Fruit fly (Drosophila melanogaster): ENCODE measurements around the gene CG15332.

The CG15332 gene

DNA sequence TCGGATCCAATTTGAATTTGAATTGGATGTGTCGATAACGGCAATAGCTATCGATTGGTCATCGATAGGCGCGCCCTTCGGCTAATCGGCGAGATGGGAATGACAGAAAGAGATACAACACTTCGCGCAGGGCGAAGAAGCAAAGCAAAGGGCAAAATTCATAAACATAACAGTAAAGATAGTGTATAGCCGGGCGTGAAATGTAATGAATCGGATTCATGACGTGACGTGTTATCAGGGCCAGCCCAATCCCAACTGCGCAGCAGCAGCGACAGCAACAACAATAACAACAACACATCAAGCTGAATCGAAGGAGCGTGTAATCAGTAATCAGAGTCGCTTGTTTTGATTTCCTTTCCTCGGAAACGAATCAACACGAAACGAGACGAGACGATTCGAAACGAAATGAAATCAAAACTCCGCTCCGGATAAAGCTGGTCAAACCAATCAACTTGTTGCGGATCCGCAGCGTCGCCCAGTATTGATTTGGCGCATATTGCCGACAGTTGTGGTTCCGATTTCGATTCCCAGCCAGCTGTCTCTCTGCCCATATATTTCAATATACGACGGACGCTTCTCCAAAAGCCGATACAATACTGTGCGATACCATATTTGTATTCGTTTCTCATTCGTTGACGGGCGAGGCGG is 43.7 kb downstream of the CG15332 start, which contains the start of gene snz:
Gene snz, plus strand, starts transcription at position 107 of the 648 bp plus-strand sequence.
- TF ChIP-seq insv (optimal IDR thresholded peaks at IDR 0.05) (no peak), Sin3A (optimal IDR thresholded peaks at IDR 0.05) (no peak), psq (optimal IDR thresholded peaks at IDR 0.05) (no peak), h (optimal IDR thresholded peaks at IDR 0.05) (no peak), Myc (optimal IDR thresholded peaks at IDR 0.05) (no peak), ttk (optimal IDR thresholded peaks at IDR 0.05) (no peak)

DNA sequence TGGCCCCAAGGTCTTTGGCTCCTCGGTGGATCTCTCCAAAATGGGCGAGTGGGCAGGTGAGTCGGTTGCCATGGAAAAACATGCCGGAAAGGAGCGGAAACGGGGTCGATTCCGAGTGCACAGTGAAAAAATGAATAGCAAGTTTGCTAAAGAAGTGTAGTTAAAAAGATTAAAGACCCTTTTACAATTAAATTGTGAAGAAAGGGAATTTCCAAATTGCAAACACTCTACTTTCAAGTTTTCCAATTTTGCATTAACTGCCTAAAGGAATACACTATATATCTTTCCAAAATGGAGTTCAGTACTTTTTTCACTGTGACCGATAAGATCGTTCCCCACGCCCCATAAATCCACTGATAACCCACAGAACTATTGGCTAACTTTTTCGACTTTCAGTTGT is 46.3 kb downstream of the CG15332 start:
- no peak for TF ChIP-seq insv (optimal IDR thresholded peaks at IDR 0.05)
- no peak for TF ChIP-seq ttk (optimal IDR thresholded peaks at IDR 0.05)
- no peak for TF ChIP-seq psq (optimal IDR thresholded peaks at IDR 0.05)
- no peak for TF ChIP-seq Myc (optimal IDR thresholded peaks at IDR 0.05)
- TF ChIP-seq h (optimal IDR thresholded peaks at IDR 0.05): no peak
- TF ChIP-seq Sin3A (optimal IDR thresholded peaks at IDR 0.05): no peak

DNA sequence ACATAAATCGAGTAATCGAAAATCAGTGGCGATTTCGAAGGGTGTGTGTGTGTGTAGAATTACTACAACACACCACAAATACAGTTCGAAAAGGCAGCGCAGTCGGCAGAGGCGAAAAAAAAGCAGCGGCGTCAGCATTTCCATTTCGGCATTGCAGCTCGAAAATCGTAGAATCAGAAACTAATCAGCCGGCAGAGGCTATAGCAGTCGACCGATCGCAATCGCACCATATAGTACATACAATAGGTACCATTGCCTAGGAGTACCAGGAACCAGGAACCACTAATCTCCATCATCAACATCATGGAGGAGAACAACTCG is 46.8 kb downstream of the CG15332 start:
- TF ChIP-seq ttk (optimal IDR thresholded peaks at IDR 0.05): no peak
- no peak for TF ChIP-seq psq (optimal IDR thresholded peaks at IDR 0.05)

DNA sequence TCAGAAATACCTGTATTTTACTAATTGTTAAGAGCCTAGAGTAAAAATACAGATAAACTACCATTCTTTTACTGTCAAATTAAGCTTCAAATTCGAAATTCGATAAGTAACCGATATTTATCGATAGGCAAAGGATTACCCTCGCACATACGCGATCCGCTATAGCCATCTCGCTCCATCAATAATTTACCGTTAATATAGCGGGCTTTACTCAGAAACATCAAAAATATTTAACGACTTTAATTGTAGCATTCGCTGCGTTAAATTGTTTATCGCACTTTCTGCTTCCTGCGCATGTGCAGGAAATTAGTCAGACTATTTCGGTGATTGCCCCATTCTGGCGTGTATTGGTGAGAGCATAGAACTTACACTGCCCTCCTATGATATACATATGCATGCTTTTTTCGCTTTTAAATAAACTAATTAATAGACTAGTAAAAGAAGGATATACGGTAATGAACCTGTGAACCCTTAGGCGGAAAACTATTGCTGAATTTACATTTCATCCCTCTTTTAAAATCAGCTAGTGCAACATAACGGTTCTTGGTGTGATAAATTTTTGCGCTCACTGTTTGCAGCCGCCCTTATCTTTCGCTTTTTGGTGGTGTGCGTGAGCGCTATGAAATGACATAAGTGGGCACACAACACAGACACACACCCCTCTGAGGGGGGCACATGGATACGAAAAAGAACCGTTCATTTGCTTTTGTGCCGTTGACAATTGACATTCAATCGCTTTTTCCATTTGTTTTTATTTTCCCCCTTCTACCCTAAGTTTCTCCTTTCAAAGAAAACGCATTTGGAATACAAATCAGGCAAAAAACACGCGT is 47.3 kb downstream of the CG15332 start, which contains the start of the genes dpr14 and spidey:
Gene dpr14, minus strand, starts transcription at position 48 of the 830 bp plus-strand sequence.
Gene spidey, plus strand, starts transcription at position 693 of the 830 bp plus-strand sequence.
- TF ChIP-seq ttk (optimal IDR thresholded peaks at IDR 0.05) (no peak), Myc (optimal IDR thresholded peaks at IDR 0.05) (no peak), h (optimal IDR thresholded peaks at IDR 0.05) (no peak), insv (optimal IDR thresholded peaks at IDR 0.05) (no peak), psq (optimal IDR thresholded peaks at IDR 0.05) (no peak), Sin3A (optimal IDR thresholded peaks at IDR 0.05) (no peak)

All from Kc167 (cell line).